Worm (Caenorhabditis elegans) whole organism, L2 larva: ENCODE data around the gene Y39A3B.8.

Experiments used
- F13H6.1 ChIP-seq: sonication (generic microtip); optimal IDR thresholded peaks from 2 replicates; lab custom pipeline; 2016; ENCODE audit warnings: missing genetic modification characterization, missing compliant biosample characterization
- aly-2 ChIP-seq: fragments of 150-350 bp; optimal IDR thresholded peaks from 2 replicates; lab custom pipeline; 2014; ENCODE audit warnings: missing biosample characterization, missing genetic modification characterization
- ama-1 ChIP-seq: fragments of 150-350 bp; optimal IDR thresholded peaks from 2 replicates; lab custom pipeline; 2018; ENCODE audit warnings: inconsistent platforms
- ceh-82 ChIP-seq: fragments of 150-350 bp; optimal IDR thresholded peaks from 2 replicates; lab custom pipeline; 2014; ENCODE audit warnings: missing biosample characterization, missing genetic modification characterization
- elt-1 ChIP-seq: fragments of 150-350 bp; optimal IDR thresholded peaks from 2 replicates; lab custom pipeline; 2014; ENCODE audit warnings: missing biosample characterization, missing genetic modification characterization
- mbf-1 ChIP-seq: sonication (generic microtip); optimal IDR thresholded peaks from 2 replicates; lab custom pipeline; 2017; ENCODE audit warnings: missing biosample characterization, missing genetic modification characterization
- mdl-1 ChIP-seq, 2 experiments: fragments of 150-350 bp in 1 of 2; sonication (generic microtip) in 1 of 2; optimal IDR thresholded peaks; 2 replicates each; lab custom pipeline; 2017; ENCODE audit warnings: missing biosample characterization in 2 of 2, missing genetic modification characterization in 2 of 2
- nhr-10 ChIP-seq: sonication (generic microtip); optimal IDR thresholded peaks from 2 replicates; lab custom pipeline; 2017; ENCODE audit warnings: missing biosample characterization, missing genetic modification characterization
- nhr-11 ChIP-seq: fragments of 150-350 bp; optimal IDR thresholded peaks from 2 replicates; lab custom pipeline; 2014; ENCODE audit warnings: missing biosample characterization, missing genetic modification characterization
- nhr-12 ChIP-seq: fragments of 150-350 bp; optimal IDR thresholded peaks from 2 replicates; lab custom pipeline; 2014; ENCODE audit warnings: missing biosample characterization, missing genetic modification characterization
- nhr-237 ChIP-seq: fragments of 150-350 bp; optimal IDR thresholded peaks from 2 replicates; lab custom pipeline; 2014; ENCODE audit warnings: missing biosample characterization, missing genetic modification characterization
- nhr-25 ChIP-seq: fragments of 150-350 bp; sonication (generic microtip); optimal IDR thresholded peaks from 3 replicates; lab custom pipeline; 2014; ENCODE audit warnings: missing biosample characterization, missing genetic modification characterization
- nhr-77 ChIP-seq: fragments of 150-350 bp; optimal IDR thresholded peaks from 2 replicates; lab custom pipeline; 2014; ENCODE audit warnings: missing biosample characterization, missing genetic modification characterization
- skn-1 ChIP-seq: sonication (generic microtip); optimal IDR thresholded peaks from 2 replicates; lab custom pipeline; 2017; ENCODE audit warnings: missing biosample characterization, missing genetic modification characterization

DNA sequence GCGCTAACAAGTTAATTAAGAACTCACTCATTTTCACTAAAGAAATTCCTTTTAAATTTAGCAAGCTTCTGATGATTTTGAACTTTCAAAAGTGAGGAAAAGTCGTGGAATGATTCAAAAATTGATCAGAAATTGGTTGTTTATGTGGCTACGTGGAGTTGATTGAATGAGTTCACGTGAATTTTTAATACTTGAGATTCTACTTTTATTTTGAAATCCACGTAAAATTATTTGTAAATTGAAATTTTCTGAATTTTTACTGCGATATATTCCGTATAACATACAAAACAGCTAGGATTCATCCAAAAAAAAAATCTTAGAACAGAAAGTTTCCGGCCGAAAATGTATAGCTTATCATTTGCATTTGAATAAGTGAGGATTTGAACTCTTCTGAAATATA lies 18.0 kb upstream of the Y39A3B.8 start, which contains the start of gene moa-1:
- TF ChIP-seq elt-1 (tag; lab: Kevin White, UChicago) (no peak), nhr-12 (tag; lab: Kevin White, UChicago) (no peak), nhr-77 (tag; lab: Kevin White, UChicago) (no peak), nhr-10 (no peak), skn-1 (tag; lab: Kevin White, UChicago) (no peak), mbf-1 (tag; lab: Kevin White, UChicago) (no peak), nhr-25 (tag; lab: Kevin White, UChicago) (no peak), nhr-11 (tag; lab: Kevin White, UChicago) (no peak), nhr-237 (tag; lab: Kevin White, UChicago) (no peak), F13H6.1 (tag; lab: Kevin White, UChicago) (no peak), mdl-1 (tag; optimal IDR thresholded peaks at IDR 0.05; lab: Kevin White, UChicago) (no peak), ama-1 (lab: Kevin White, UChicago) (no peak), ceh-82 (no peak), aly-2 (no peak)
